Fruit fly (Drosophila melanogaster) whole organism, embryonic: ENCODE results near the gene Teh2.

Experiments used
- CG10543 ChIP-seq: fragments of 200-800 bp; sonication (Bioruptor generic); optimal IDR thresholded peaks from 3 replicates; lab custom pipeline; 2017; ENCODE audit warnings: missing biosample characterization, mild to moderate bottlenecking, missing genetic modification characterization, moderate library complexity
- CG10979 ChIP-seq: fragments of 200-800 bp; sonication (Bioruptor generic); optimal IDR thresholded peaks from 2 replicates; lab custom pipeline; 2018; ENCODE audit warnings: missing biosample characterization, mild to moderate bottlenecking, missing genetic modification characterization, moderate library complexity
- CG1233 ChIP-seq: fragments of 200-800 bp; sonication (Bioruptor generic); optimal IDR thresholded peaks from 4 replicates; lab custom pipeline; 2018; ENCODE audit warnings: missing biosample characterization, mild to moderate bottlenecking, missing genetic modification characterization
- CG12744 ChIP-seq: fragments of 200-800 bp; sonication (Bioruptor generic); optimal IDR thresholded peaks from 2 replicates; lab custom pipeline; 2016; ENCODE audit warnings: missing biosample characterization, missing genetic modification characterization
- CG13894 ChIP-seq: fragments of 200-800 bp; sonication (Bioruptor generic); optimal IDR thresholded peaks from 3 replicates; lab custom pipeline; 2018; ENCODE audit warnings: missing biosample characterization, mild to moderate bottlenecking, missing genetic modification characterization, moderate library complexity
- CG14441 ChIP-seq: fragments of 200-800 bp; sonication (Bioruptor generic); IDR thresholded peaks from 2 replicates; pipeline ENCODE4 v1.3.6; 2022; ENCODE audit warnings: missing biosample characterization, missing genetic modification characterization
- CG15479 ChIP-seq: fragments of 200-800 bp; sonication (Bioruptor generic); optimal IDR thresholded peaks from 3 replicates; lab custom pipeline; 2019; ENCODE audit warnings: missing biosample characterization, mild to moderate bottlenecking, missing genetic modification characterization, moderate library complexity
- CG15514 ChIP-seq: fragments of 200-800 bp; sonication (Bioruptor generic); optimal IDR thresholded peaks from 3 replicates; lab custom pipeline; 2017; ENCODE audit warnings: missing biosample characterization, missing genetic modification characterization, mild to moderate bottlenecking, moderate library complexity, missing genetic modification reagents
- CG2678 ChIP-seq: fragments of 200-800 bp; sonication (Bioruptor generic); optimal IDR thresholded peaks from 3 replicates; lab custom pipeline; 2019; ENCODE audit warnings: missing biosample characterization, mild to moderate bottlenecking, missing genetic modification characterization, moderate library complexity
- CG31441 ChIP-seq: fragments of 200-800 bp; sonication (Bioruptor generic); IDR thresholded peaks from 2 replicates; pipeline ENCODE4 v1.3.6; 2022; ENCODE audit warnings: missing biosample characterization, missing genetic modification characterization
- CG33213 ChIP-seq: fragments of 200-800 bp; sonication (Bioruptor generic); optimal IDR thresholded peaks from 3 replicates; lab custom pipeline; 2016; ENCODE audit warnings: missing biosample characterization, missing genetic modification characterization
- CG34376 ChIP-seq: fragments of 200-800 bp; sonication (Bioruptor generic); optimal IDR thresholded peaks from 2 replicates; lab custom pipeline; 2018; ENCODE audit warnings: missing biosample characterization, mild to moderate bottlenecking, missing genetic modification characterization
- CG6175 ChIP-seq: fragments of 200-800 bp; sonication (Bioruptor generic); IDR thresholded peaks from 3 replicates; pipeline ENCODE4 v1.3.6; 2022; ENCODE audit warnings: missing biosample characterization, missing genetic modification characterization
- CG6813 ChIP-seq: fragments of 200-800 bp; sonication (Bioruptor generic); optimal IDR thresholded peaks from 2 replicates; lab custom pipeline; 2017; ENCODE audit warnings: missing biosample characterization, missing genetic modification characterization, mild to moderate bottlenecking, moderate library complexity, missing genetic modification reagents
- CG7839 ChIP-seq: fragments of 200-800 bp; sonication (Bioruptor generic); optimal IDR thresholded peaks from 3 replicates; lab custom pipeline; 2018; ENCODE audit warnings: missing biosample characterization, mild to moderate bottlenecking, missing genetic modification characterization, moderate library complexity
- CrebB ChIP-seq: fragments of 200-800 bp; sonication (Bioruptor generic); optimal IDR thresholded peaks from 3 replicates; lab custom pipeline; 2018; ENCODE audit warnings: missing biosample characterization, mild to moderate bottlenecking, missing genetic modification characterization
- Drgx ChIP-seq: fragments of 200-800 bp; sonication (Bioruptor generic); IDR thresholded peaks from 2 replicates; pipeline ENCODE4 v1.3.6; 2022; ENCODE audit warnings: missing biosample characterization, missing genetic modification characterization
- Fer3 ChIP-seq: fragments of 200-800 bp; sonication (Bioruptor generic); optimal IDR thresholded peaks from 2 replicates; lab custom pipeline; 2018; ENCODE audit warnings: missing biosample characterization, mild to moderate bottlenecking, missing genetic modification characterization, moderate library complexity
- Gug ChIP-seq: fragments of 200-800 bp; sonication (Bioruptor generic); IDR thresholded peaks from 4 replicates; pipeline ENCODE4 v1.3.6; 2022; ENCODE audit warnings: missing biosample characterization, missing genetic modification characterization
- HHEX ChIP-seq: fragments of 200-800 bp; sonication (Bioruptor generic); optimal IDR thresholded peaks from 3 replicates; lab custom pipeline; 2017; ENCODE audit warnings: missing biosample characterization, mild to moderate bottlenecking, missing genetic modification characterization, missing genetic modification reagents
- HmgZ ChIP-seq: fragments of 200-800 bp; sonication (Bioruptor generic); optimal IDR thresholded peaks from 2 replicates; lab custom pipeline; 2018; ENCODE audit warnings: missing biosample characterization, mild to moderate bottlenecking, missing genetic modification characterization
- Hmr ChIP-seq: fragments of 200-800 bp; sonication (Bioruptor generic); optimal IDR thresholded peaks from 3 replicates; lab custom pipeline; 2017; ENCODE audit warnings: mild to moderate bottlenecking, missing biosample characterization, missing genetic modification reagents, missing genetic modification characterization
- Hr78 ChIP-seq, 2 experiments: fragments of 200-800 bp in 1 of 2; fragments of >200 bp in 1 of 2; sonication (Bioruptor generic) in 1 of 2; optimal IDR thresholded peaks; 2 replicates each; lab custom pipeline; 2017 to 2019; ENCODE audit warnings: missing biosample characterization in 2 of 2, missing genetic modification characterization in 2 of 2, mild to moderate bottlenecking in 1 of 2, moderate library complexity in 1 of 2
- Meics ChIP-seq: fragments of 200-800 bp; sonication (Bioruptor generic); optimal IDR thresholded peaks from 2 replicates; lab custom pipeline; 2017; ENCODE audit warnings: missing biosample characterization, mild to moderate bottlenecking, missing genetic modification characterization
- Mrtf ChIP-seq: fragments of 200-800 bp; sonication (Bioruptor generic); IDR thresholded peaks from 3 replicates; pipeline ENCODE4 v1.3.6; 2022; ENCODE audit warnings: missing biosample characterization, missing genetic modification characterization
- NfI ChIP-seq: fragments of 200-800 bp; sonication (Bioruptor generic); optimal IDR thresholded peaks from 3 replicates; lab custom pipeline; 2018; ENCODE audit warnings: missing biosample characterization, mild to moderate bottlenecking, missing genetic modification characterization, moderate library complexity
- PHDP ChIP-seq: fragments of 200-800 bp; sonication (Bioruptor generic); optimal IDR thresholded peaks from 3 replicates; lab custom pipeline; 2018; ENCODE audit warnings: missing biosample characterization, mild to moderate bottlenecking, missing genetic modification characterization, moderate library complexity
- Ptx1 ChIP-seq: fragments of 200-800 bp; sonication (Bioruptor generic); IDR thresholded peaks from 2 replicates; pipeline ENCODE4 v1.3.6; 2022; ENCODE audit warnings: missing biosample characterization, missing genetic modification characterization
- Sin3A ChIP-seq: fragments of >200 bp; optimal IDR thresholded peaks from 2 replicates; lab custom pipeline; 2018
- amos ChIP-seq: fragments of 200-800 bp; sonication (Bioruptor generic); IDR thresholded peaks from 2 replicates; pipeline ENCODE4 v1.3.6; 2022; ENCODE audit warnings: missing biosample characterization, missing genetic modification characterization; ENCODE audit not compliant: partially characterized antibody
- chinmo ChIP-seq: fragments of 200-800 bp; sonication (Bioruptor generic); IDR thresholded peaks from 4 replicates; pipeline ENCODE4 v1.3.6; 2022; ENCODE audit warnings: missing biosample characterization, missing genetic modification characterization; ENCODE audit not compliant: partially characterized antibody
- crp ChIP-seq, 2 experiments: fragments of 200-800 bp; sonication (Bioruptor generic); optimal IDR thresholded peaks; 2 replicates in 1 of 2; 3 replicates in 1 of 2; lab custom pipeline; 2017; ENCODE audit warnings: missing biosample characterization in 2 of 2, missing genetic modification characterization in 2 of 2, mild to moderate bottlenecking in 1 of 2, moderate library complexity in 1 of 2
- cwo ChIP-seq: fragments of 200-800 bp; sonication (Bioruptor generic); optimal IDR thresholded peaks from 3 replicates; lab custom pipeline; 2017; ENCODE audit warnings: missing biosample characterization, missing genetic modification characterization, mild to moderate bottlenecking, moderate library complexity, missing genetic modification reagents
- dimm ChIP-seq: fragments of 200-800 bp; sonication (Bioruptor generic); IDR thresholded peaks from 2 replicates; pipeline ENCODE4 v1.3.6; 2022; ENCODE audit warnings: missing biosample characterization, missing genetic modification characterization
- exex ChIP-seq: fragments of 200-800 bp; sonication (Bioruptor generic); optimal IDR thresholded peaks from 4 replicates; lab custom pipeline; 2018; ENCODE audit warnings: missing biosample characterization, mild to moderate bottlenecking, missing genetic modification characterization, moderate library complexity
- eyg ChIP-seq: fragments of 200-800 bp; sonication (Bioruptor generic); optimal IDR thresholded peaks from 3 replicates; lab custom pipeline; 2016; ENCODE audit warnings: missing biosample characterization, missing genetic modification characterization
- grn ChIP-seq: fragments of 200-800 bp; sonication (Bioruptor generic); optimal IDR thresholded peaks from 3 replicates; lab custom pipeline; 2017; ENCODE audit warnings: missing biosample characterization, missing genetic modification characterization
- lab ChIP-seq: fragments of 200-800 bp; sonication (Bioruptor generic); optimal IDR thresholded peaks from 3 replicates; lab custom pipeline; 2017; ENCODE audit warnings: missing biosample characterization, missing genetic modification characterization, mild to moderate bottlenecking, moderate library complexity, missing genetic modification reagents
- nom ChIP-seq: fragments of 200-800 bp; sonication (Bioruptor generic); optimal IDR thresholded peaks from 2 replicates; lab custom pipeline; 2017; ENCODE audit warnings: missing biosample characterization, missing genetic modification characterization, mild to moderate bottlenecking, moderate library complexity, missing genetic modification reagents
- odd ChIP-seq: fragments of 200-800 bp; sonication (Bioruptor generic); optimal IDR thresholded peaks from 2 replicates; lab custom pipeline; 2017; ENCODE audit warnings: missing biosample characterization, mild to moderate bottlenecking, missing genetic modification characterization
- otp ChIP-seq: fragments of 200-800 bp; sonication (Bioruptor generic); IDR thresholded peaks from 3 replicates; pipeline ENCODE4, ENCODE4 v1.3.6; 2022; ENCODE audit warnings: missing biosample characterization, missing genetic modification characterization
- pan ChIP-seq, 4 experiments: fragments of >200 bp in 3 of 4; fragments of 200-800 bp in 1 of 4; sonication (Bioruptor generic) in 1 of 4; optimal IDR thresholded peaks in 3 of 4; IDR thresholded peaks in 1 of 4; 2 replicates each; pipeline versions ENCODE4 v1.3.6 to Lab custom; 2017 to 2022; ENCODE audit warnings: missing biosample characterization in 2 of 4, missing genetic modification characterization in 2 of 4, mixed read lengths in 1 of 4
- pum ChIP-seq: fragments of 200-800 bp; sonication (Bioruptor generic); optimal IDR thresholded peaks from 2 replicates; lab custom pipeline; 2016; ENCODE audit warnings: missing biosample characterization, missing genetic modification characterization
- rib ChIP-seq: fragments of 200-800 bp; sonication (Bioruptor generic); IDR thresholded peaks from 2 replicates; pipeline ENCODE4 v1.3.6; 2022; ENCODE audit warnings: missing biosample characterization, missing genetic modification characterization
- schlank ChIP-seq: fragments of 200-800 bp; sonication (Bioruptor generic); optimal IDR thresholded peaks from 2 replicates; lab custom pipeline; 2018; ENCODE audit warnings: missing biosample characterization, mild to moderate bottlenecking, missing genetic modification characterization
- ttk ChIP-seq: fragments of 200-800 bp; sonication (Bioruptor generic); IDR thresholded peaks from 2 replicates; pipeline ENCODE4 v2.1.2; 2022; ENCODE audit warnings: missing biosample characterization, missing genetic modification characterization
- vnd ChIP-seq: fragments of 200-800 bp; sonication (Bioruptor generic); IDR thresholded peaks from 3 replicates; pipeline ENCODE4 v1.3.6; 2022; ENCODE audit warnings: missing biosample characterization, missing genetic modification characterization; ENCODE audit not compliant: partially characterized antibody

The Teh2 gene

dm6 chr3L:4221226-4221770 lies 33.5 kb upstream of the Teh2 start (continued):
- TF ChIP-seq odd (GFP tag; lab: Kevin White, UChicago) (peak; percentile 0), CG1233 (no peak), CrebB (tag; lab: Kevin White, UChicago) (peak; percentile 37), Drgx (peak; percentile 38; the same call in 1 of the 2 replicates), pan (optimal IDR thresholded peaks at IDR 0.05; lab: Kevin White, UChicago) (no peak), pan (GFP tag; optimal IDR thresholded peaks at IDR 0.05 in 1 of 2, IDR thresholded peaks at IDR 0.05 in 1 of 2) (no peak), Sin3A (lab: Kevin White, UChicago) (no peak), grn (GFP tag; lab: Kevin White, UChicago) (peak; percentile 84), nom (peak; percentile 47), chinmo (GFP tag; lab: Robert Waterston, UW) (peak; percentile 96), CG33213 (GFP tag; lab: Kevin White, UChicago) (no peak), Fer3 (tag; lab: Kevin White, UChicago) (peak; percentile 12), CG10543 (GFP tag; lab: Kevin White, UChicago) (peak; percentile 97), CG7839 (no peak), Hr78 (GFP tag; optimal IDR thresholded peaks at IDR 0.05; lab: Kevin White, UChicago) (peak in 1 of 2 experiments; percentile 82), CG13894 (tag; lab: Kevin White, UChicago) (peak; percentile 95), lab (GFP tag; lab: Kevin White, UChicago) (peak; percentile 81), CG15514 (GFP tag; lab: Kevin White, UChicago) (peak; percentile 52), CG10979 (tag; lab: Kevin White, UChicago) (no peak), CG6175 (peak; percentile 63; the same call in 2 of the 3 replicates), Meics (GFP tag; lab: Kevin White, UChicago) (peak; percentile 22), HHEX (GFP tag; lab: Kevin White, UChicago) (peak; percentile 4), PHDP (tag; lab: Kevin White, UChicago) (peak; percentile 29), NfI (GFP tag; lab: Kevin White, UChicago) (peak; percentile 34), Ptx1 (GFP tag; lab: Robert Waterston, UW) (peak; percentile 19; the same call in 1 of the 2 replicates), CG6813 (GFP tag; lab: Kevin White, UChicago) (peak; percentile 9), crp (GFP tag; optimal IDR thresholded peaks at IDR 0.05; lab: Kevin White, UChicago) (no peak), CG2678 (tag; lab: Kevin White, UChicago) (peak; percentile 31), eyg (no peak), otp (GFP tag; lab: Robert Waterston, UW) (0 out of 3 replicates have a peak, but pooled peaks have one; percentile 50), Hmr (GFP tag; lab: Kevin White, UChicago) (peak; percentile 34), exex (tag; lab: Kevin White, UChicago) (peak; percentile 79), rib (GFP tag; lab: Robert Waterston, UW) (peak; percentile 49; the same call in 1 of the 2 replicates), dimm (GFP tag; lab: Robert Waterston, UW) (no peak), cwo (GFP tag; lab: Kevin White, UChicago) (peak; percentile 99), pum (no peak), CG15479 (GFP tag; lab: Kevin White, UChicago) (no peak), CG34376 (peak; percentile 78), schlank (tag; lab: Kevin White, UChicago) (peak; percentile 48), Mrtf (GFP tag; lab: Robert Waterston, UW) (no peak), vnd (GFP tag; lab: Robert Waterston, UW) (no peak), CG31441 (GFP tag; lab: Robert Waterston, UW) (no peak), amos (GFP tag; lab: Robert Waterston, UW) (peak; percentile 34; the same call in 1 of the 2 replicates), Gug (GFP tag; lab: Robert Waterston, UW) (peak; percentile 4; the same call in 2 of the 4 replicates), CG12744 (no peak), ttk (0 out of 2 replicates have a peak, but pooled peaks have one; percentile 26), CG14441 (GFP tag; lab: Robert Waterston, UW) (peak; percentile 37; the same call in 1 of the 2 replicates), HmgZ (tag; lab: Kevin White, UChicago) (peak; percentile 64)
